Fruit fly (Drosophila melanogaster): Measurements from ENCODE around the gene CG33333.

CG33333 gene

dm6 chr3R:17449402-17449801 is 32.1 kb downstream of the CG33333 start (continued):
- no peak for TF ChIP-seq TFAM (GFP tag; optimal IDR thresholded peaks at IDR 0.05)
- no peak for TF ChIP-seq CG7987 (GFP tag; optimal IDR thresholded peaks at IDR 0.05)
- TF ChIP-seq CG7556 (GFP tag; optimal IDR thresholded peaks at IDR 0.05): no peak
- TF ChIP-seq CG11456 (GFP tag; IDR thresholded peaks at IDR 0.05): no peak; the same call in 2 of the 3 replicates
- no peak for TF ChIP-seq Scr (GFP tag; IDR thresholded peaks at IDR 0.05; ENCODE audit: partially characterized antibody)
- TF ChIP-seq bcd (GFP tag; optimal IDR thresholded peaks at IDR 0.05): peak; percentile 19
- peak; percentile 48 for TF ChIP-seq sens (GFP tag)
- TF ChIP-seq ftz-f1 (GFP tag; optimal IDR thresholded peaks at IDR 0.05): no peak
- TF ChIP-seq CG42726 (GFP tag; IDR thresholded peaks at IDR 0.05; ENCODE audit: partially characterized antibody): peak; percentile 71
- TF ChIP-seq lola (GFP tag; optimal IDR thresholded peaks at IDR 0.05): no peak
- no peak for TF ChIP-seq jing (GFP tag; optimal IDR thresholded peaks at IDR 0.05)
- TF ChIP-seq NFAT (GFP tag; IDR thresholded peaks at IDR 0.05): no peak
- peak; percentile 97 for TF ChIP-seq CG31365 (tag; optimal IDR thresholded peaks at IDR 0.05)
- no peak for TF ChIP-seq CG2202 (tag; optimal IDR thresholded peaks at IDR 0.05)
- no peak for TF ChIP-seq CG15011 (GFP tag; optimal IDR thresholded peaks at IDR 0.05)
- no peak for TF ChIP-seq twi (tag; optimal IDR thresholded peaks at IDR 0.05)
- no peak for TF ChIP-seq ase (GFP tag; IDR thresholded peaks at IDR 0.05)
- peak; percentile 28 for TF ChIP-seq Lhr (GFP tag; optimal IDR thresholded peaks at IDR 0.05)
- TF ChIP-seq stwl (tag; optimal IDR thresholded peaks at IDR 0.05): peak; percentile 96
- TF ChIP-seq Sry-δ (GFP tag; optimal IDR thresholded peaks at IDR 0.05): no peak
- no peak for TF ChIP-seq gce (GFP tag; IDR thresholded peaks at IDR 0.05)
- no peak for TF ChIP-seq sc (optimal IDR thresholded peaks at IDR 0.05)
- no peak for TF ChIP-seq sc (GFP tag; optimal IDR thresholded peaks at IDR 0.05)
- TF ChIP-seq CG16813 (GFP tag; IDR thresholded peaks at IDR 0.05; ENCODE audit: partially characterized antibody): peak; percentile 45; the same call in 1 of the 3 replicates
- TF ChIP-seq bab2 (GFP tag; optimal IDR thresholded peaks at IDR 0.05): no peak
- no peak for TF ChIP-seq gsb-n (tag; optimal IDR thresholded peaks at IDR 0.05)
- no peak for TF ChIP-seq CG7271 (tag; optimal IDR thresholded peaks at IDR 0.05)
- no peak for TF ChIP-seq tll (GFP tag; optimal IDR thresholded peaks at IDR 0.05)
- TF ChIP-seq Ets65A (GFP tag): peak; percentile 87
- peak; percentile 14 for TF ChIP-seq CG2116 (GFP tag; optimal IDR thresholded peaks at IDR 0.05)
- TF ChIP-seq bbx (GFP tag; IDR thresholded peaks at IDR 0.05; ENCODE audit: partially characterized antibody): peak; percentile 48; the same call in 1 of the 2 replicates
- no peak for TF ChIP-seq CG6254 (GFP tag; optimal IDR thresholded peaks at IDR 0.05)
- no peak for TF ChIP-seq CG3065 (GFP tag; optimal IDR thresholded peaks at IDR 0.05)
- no peak for TF ChIP-seq CG1602 (GFP tag; optimal IDR thresholded peaks at IDR 0.05)
- TF ChIP-seq CG3838 (GFP tag; optimal IDR thresholded peaks at IDR 0.05): no peak
- no peak for TF ChIP-seq Antp (GFP tag; optimal IDR thresholded peaks at IDR 0.05)
- no peak for TF ChIP-seq CG14441 (GFP tag; IDR thresholded peaks at IDR 0.05)
- TF ChIP-seq al (GFP tag; IDR thresholded peaks at IDR 0.05): no peak
- no peak for TF ChIP-seq zfh2 (GFP tag; optimal IDR thresholded peaks at IDR 0.05)
- TF ChIP-seq ro (GFP tag; IDR thresholded peaks at IDR 0.05): no peak
- peak; percentile 51; the same call in 2 of the 3 replicates for TF ChIP-seq hb (GFP tag; IDR thresholded peaks at IDR 0.05; ENCODE audit: partially characterized antibody)
- no peak for TF ChIP-seq CG5245 (GFP tag; optimal IDR thresholded peaks at IDR 0.05)
- TF ChIP-seq gsb (GFP tag; IDR thresholded peaks at IDR 0.05): no peak
- TF ChIP-seq tin (GFP tag; optimal IDR thresholded peaks at IDR 0.05): no peak
- no peak for TF ChIP-seq CG10431 (GFP tag; optimal IDR thresholded peaks at IDR 0.05)
- TF ChIP-seq grau (tag; optimal IDR thresholded peaks at IDR 0.05): no peak
- TF ChIP-seq CG16815 (GFP tag; optimal IDR thresholded peaks at IDR 0.05): no peak
- no peak for TF ChIP-seq CG8388 (GFP tag; optimal IDR thresholded peaks at IDR 0.05)
- no peak for TF ChIP-seq Doc3 (GFP tag; IDR thresholded peaks at IDR 0.05; ENCODE audit: partially characterized antibody)
- TF ChIP-seq CG10321 (GFP tag; IDR thresholded peaks at IDR 0.05): no peak
- no peak for TF ChIP-seq Chrac-16 (GFP tag; optimal IDR thresholded peaks at IDR 0.05)

Measured in whole organism, embryonic.